Worm (Caenorhabditis elegans) whole organism, L4/young adult: Measurements from ENCODE around the gene sec-22.

Source experiments
- W03F9.2 ChIP-seq: fragments of 150-350 bp; optimal IDR thresholded peaks from 2 replicates; lab custom pipeline; 2014; ENCODE audit warnings: missing biosample characterization, missing genetic modification characterization
- dao-5 ChIP-seq: sonication (generic microtip); optimal IDR thresholded peaks from 2 replicates; lab custom pipeline; 2016; ENCODE audit warnings: missing genotype, missing genetic modification characterization, moderate library complexity, missing compliant biosample characterization
- him-1 ChIP-seq: sonication (generic microtip); optimal IDR thresholded peaks from 2 replicates; lab custom pipeline; 2016; ENCODE audit warnings: missing genotype, missing genetic modification reagents, missing genetic modification characterization, missing compliant biosample characterization

Gene sec-22

DNA sequence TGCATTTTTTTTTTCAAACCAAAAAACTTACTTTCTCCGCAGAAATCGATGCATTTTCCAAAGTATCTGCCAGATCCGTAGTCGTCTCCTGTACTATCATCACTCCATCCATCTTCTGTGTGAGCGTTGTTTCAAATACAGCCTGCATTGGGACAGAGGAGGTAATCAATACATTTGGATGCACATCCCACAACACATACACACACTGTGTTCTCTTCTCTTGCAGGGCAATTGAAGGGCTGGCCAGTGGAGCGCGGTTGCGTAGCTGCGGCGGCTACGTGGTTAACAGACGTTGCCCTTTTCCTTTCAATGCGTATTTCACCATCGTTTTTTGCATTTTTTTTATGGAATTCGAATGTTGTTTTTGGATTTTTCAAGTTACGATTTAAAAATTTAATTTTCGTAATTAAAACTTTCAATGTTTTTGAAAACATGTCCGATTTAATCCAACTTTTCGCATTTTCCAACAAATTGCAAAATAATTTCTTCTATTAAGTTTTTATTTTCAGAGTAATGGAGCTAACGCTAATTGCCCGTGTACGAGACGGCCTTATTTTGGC, at the start of gene sec-22, which contains the start of gene stau-1:
Gene sec-22 (plus strand): TSS at position 510 of the 560 bp plus-strand sequence.
Gene stau-1 (minus strand): TSS at position 248 of the 560 bp plus-strand sequence.
- TF ChIP-seq him-1 (tag; lab: Kevin White, UChicago) (no peak), dao-5 (no peak), W03F9.2 (tag; lab: Kevin White, UChicago) (no peak)

- TF ChIP-seq dao-5 (no peak), him-1 (tag; lab: Kevin White, UChicago) (no peak), W03F9.2 (tag; lab: Kevin White, UChicago) (no peak)
Observed at ce11 chrX:986463-986862, 48.9 kb upstream of the sec-22 start.

DNA sequence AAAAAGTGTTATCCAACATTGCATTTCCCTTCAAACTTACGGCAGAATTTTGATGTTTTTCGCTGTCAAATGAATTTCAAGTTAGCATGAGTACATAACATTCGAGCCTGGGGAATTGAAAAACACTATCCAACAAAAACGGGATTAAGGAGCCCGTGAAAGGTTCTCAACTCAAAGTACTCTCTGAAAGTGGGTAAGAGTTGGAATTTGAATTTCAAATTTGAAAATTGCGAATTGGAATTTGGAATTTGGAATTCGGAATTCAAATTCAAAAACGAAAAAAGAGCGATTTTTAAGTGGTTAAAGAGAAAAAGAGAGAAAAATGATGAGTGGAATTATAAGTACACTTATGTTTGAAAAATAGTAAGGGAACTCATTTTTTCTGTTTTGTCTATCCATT, 44.1 kb upstream of the sec-22 start, which contains the start of the genes C09E10.3 and dgk-1:
Gene C09E10.3 (minus strand): TSS at position 101 of the 400 bp plus-strand sequence.
Gene dgk-1 (minus strand): TSS at position 183 of the 400 bp plus-strand sequence.
- TF ChIP-seq dao-5 (no peak), W03F9.2 (tag; lab: Kevin White, UChicago) (no peak), him-1 (tag; lab: Kevin White, UChicago) (no peak)

DNA sequence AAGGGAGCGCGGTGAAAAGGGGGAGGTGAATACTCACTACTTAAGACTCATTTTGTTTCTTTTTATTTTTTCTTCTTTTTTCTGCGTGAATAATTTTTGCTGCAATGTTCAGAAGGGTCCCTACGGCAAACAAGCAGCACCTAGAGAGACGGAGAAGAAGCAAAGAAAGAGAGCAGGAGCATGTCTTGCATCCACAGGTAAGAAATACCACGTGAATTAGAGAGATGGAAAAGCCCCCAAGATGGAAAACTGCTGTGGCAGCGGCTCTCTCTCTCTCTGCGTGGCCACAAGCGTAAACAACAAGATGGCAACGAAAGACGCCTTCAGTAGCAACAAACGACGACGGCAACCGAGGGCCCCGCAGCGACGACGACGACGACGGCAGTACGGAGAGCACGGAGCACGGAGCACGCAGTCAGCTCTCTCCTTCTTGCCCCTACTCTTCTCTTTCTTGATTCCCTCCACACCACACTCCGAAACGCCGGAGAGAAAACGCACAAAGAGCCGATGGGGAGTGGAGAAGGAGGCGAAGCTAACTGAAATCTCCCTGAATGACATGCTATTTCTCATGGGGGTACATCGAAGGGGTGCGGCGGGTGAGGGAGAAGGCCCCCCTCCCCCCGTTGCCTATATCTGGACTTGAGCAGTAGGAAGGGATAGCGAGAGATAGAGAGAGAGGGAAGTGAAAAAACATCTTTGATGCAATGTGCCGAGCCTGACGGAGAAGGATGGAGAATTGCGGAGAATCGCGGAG, 42.5 kb upstream of the sec-22 start:
- TF ChIP-seq him-1 (tag; lab: Kevin White, UChicago) (peak; percentile 79), W03F9.2 (tag; lab: Kevin White, UChicago) (no peak)

ce11 chrX:994678-995077, 40.7 kb upstream of the sec-22 start:
- TF ChIP-seq dao-5 = no peak
- no peak for TF ChIP-seq him-1 (tag; lab: Kevin White, UChicago)

ce11 chrX:1004037-1004436, 31.3 kb upstream of the sec-22 start, which contains the start of gene cutl-21:
Gene cutl-21 (plus strand): TSS chrX:1004337.
- TF ChIP-seq dao-5 (no peak), W03F9.2 (tag; lab: Kevin White, UChicago) (no peak), him-1 (tag; lab: Kevin White, UChicago) (no peak)

DNA sequence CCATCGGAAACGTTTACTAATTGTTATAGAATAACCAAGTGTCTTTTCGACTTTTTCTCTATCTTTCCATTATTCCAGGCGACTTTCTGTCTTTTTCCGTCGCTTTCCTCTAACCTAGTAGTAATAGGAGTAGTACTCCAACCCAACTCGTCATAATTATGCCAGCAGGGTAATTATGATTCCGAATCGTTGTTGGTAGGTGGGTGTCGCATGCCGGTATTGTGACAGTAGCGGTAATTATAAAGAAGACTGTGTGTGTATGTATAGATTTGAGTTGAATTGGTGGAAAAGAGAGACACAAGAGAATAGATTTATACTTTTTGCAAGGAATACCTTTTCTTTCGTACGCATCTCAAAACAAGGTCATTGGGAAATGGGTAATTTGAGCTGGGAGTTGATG, 30.3 kb upstream of the sec-22 start:
- no peak for TF ChIP-seq dao-5
- TF ChIP-seq him-1 (tag; lab: Kevin White, UChicago) = no peak
- no peak for TF ChIP-seq W03F9.2 (tag; lab: Kevin White, UChicago)

ce11 chrX:1009512-1009911, 25.8 kb upstream of the sec-22 start:
- no peak for TF ChIP-seq him-1 (tag; lab: Kevin White, UChicago)
- TF ChIP-seq W03F9.2 (tag; lab: Kevin White, UChicago) = no peak
- no peak for TF ChIP-seq dao-5

DNA sequence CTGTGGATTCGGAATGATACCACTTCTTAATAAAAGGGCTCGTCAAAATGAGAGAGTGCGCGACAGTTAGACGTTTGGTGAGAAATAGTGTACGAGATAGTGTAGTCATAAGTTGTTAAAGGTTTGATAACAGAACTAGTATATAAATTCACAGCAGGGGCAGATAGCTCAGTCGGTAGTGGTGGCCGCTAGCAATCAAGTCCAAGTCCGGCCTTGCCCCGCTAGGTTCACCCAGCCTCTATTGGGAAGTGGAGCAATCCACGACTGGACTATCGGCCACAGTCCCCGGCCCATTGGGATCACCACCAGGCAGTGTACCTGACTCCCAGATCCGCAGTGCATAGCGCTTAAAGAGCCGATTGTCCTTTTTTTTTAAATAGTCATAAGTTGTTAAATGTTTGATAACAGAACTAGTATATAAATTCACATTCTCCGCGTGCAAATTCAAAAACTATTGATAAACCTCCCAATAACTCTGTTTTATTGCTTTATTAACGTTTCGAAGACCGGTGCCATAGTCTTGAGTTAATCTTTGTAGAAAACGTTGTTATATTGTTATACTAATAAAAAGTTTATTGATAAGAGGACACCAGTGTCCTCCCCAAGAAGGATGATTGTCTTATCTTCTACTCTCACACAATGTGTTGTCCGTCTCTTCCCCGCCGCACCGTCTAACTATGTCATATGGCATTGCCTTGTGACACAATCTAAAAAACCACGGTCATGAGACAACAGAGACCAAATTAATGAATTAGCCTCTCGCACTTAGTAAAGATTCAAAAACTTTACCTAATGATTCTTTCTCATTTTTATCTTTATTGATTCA, 24.5 kb upstream of the sec-22 start:
- no peak for TF ChIP-seq him-1 (tag; lab: Kevin White, UChicago)
- TF ChIP-seq dao-5 = no peak
- no peak for TF ChIP-seq W03F9.2 (tag; lab: Kevin White, UChicago)

- TF ChIP-seq him-1 (tag; lab: Kevin White, UChicago) (no peak), dao-5 (no peak), W03F9.2 (tag; lab: Kevin White, UChicago) (no peak)
Observed at ce11 chrX:1012385-1012866, 22.9 kb upstream of the sec-22 start.

DNA sequence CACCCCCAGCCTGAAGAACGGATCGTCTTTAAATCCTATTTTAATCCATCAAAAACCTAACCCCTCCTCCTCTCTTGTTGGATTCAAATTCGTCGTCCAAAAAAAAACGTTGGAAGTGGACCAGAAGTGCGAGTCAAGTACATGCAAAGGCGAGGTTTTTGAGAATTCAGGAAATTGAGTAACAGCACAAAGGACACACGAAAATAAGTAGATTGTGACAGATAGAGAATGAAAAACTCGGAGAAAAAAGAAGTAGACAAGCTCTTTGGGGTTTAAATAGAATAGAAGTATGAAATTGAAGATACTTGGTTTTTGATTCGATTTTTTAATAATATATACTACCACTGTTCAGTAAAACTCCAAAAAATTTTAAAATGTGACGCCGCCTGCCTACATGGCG, 20.6 kb upstream of the sec-22 start:
- TF ChIP-seq W03F9.2 (tag; lab: Kevin White, UChicago) = no peak
- no peak for TF ChIP-seq him-1 (tag; lab: Kevin White, UChicago)
- TF ChIP-seq dao-5 = no peak

- TF ChIP-seq dao-5 (no peak), him-1 (tag; lab: Kevin White, UChicago) (no peak), W03F9.2 (tag; lab: Kevin White, UChicago) (no peak)
Observed at ce11 chrX:1017456-1017855, 17.9 kb upstream of the sec-22 start, which contains the start of the genes F55A4.13 and nlf-1. Gene F55A4.13 (minus strand): TSS chrX:1017556. Gene nlf-1 (minus strand): TSS chrX:1017567.

DNA sequence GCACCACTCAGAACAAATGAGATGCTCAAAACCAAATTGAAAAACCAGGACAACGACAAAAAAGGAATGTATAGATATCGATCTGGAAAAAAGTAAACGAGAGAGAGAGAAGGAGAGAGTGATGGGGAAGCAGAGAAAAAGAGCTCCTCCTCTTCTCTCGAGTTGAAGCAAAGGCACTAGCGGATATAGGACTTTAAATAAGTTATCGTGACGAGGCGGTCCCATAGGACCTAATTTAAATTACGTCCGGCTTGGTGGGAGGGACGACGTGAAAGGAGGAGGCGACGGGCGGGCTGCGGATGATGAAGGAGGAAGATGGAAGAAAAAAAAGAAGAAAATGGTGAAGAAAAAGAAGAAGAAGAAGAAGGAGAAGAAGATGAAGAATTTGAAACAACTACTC, 16.8 kb upstream of the sec-22 start:
- peak; percentile 56 for TF ChIP-seq him-1 (tag; lab: Kevin White, UChicago)
- no peak for TF ChIP-seq W03F9.2 (tag; lab: Kevin White, UChicago)
